Worm (Caenorhabditis elegans) whole organism, L4 larva: Measurements from ENCODE around the gene hpo-10.
A peak's percentile ranks its signal among the peaks of the same experiment; 100 is the strongest.

Source experiments
- F26F4.8 ChIP-seq: fragments of 200-800 bp; sonication (Bioruptor generic); conservative IDR thresholded peaks from 2 replicates; pipeline ENCODE4 v1.3.6; 2022; ENCODE audit warnings: missing genetic modification characterization, missing compliant biosample characterization
- T20F7.1 ChIP-seq: fragments of 200-800 bp; sonication (Bioruptor generic); optimal IDR thresholded peaks from 2 replicates; lab custom pipeline; 2018; ENCODE audit warnings: mild to moderate bottlenecking, missing genetic modification characterization, missing compliant biosample characterization
- Y48G9A.11 ChIP-seq: fragments of 200-800 bp; sonication (Bioruptor generic); IDR thresholded peaks from 2 replicates; pipeline ENCODE4 v1.3.6; 2022; ENCODE audit warnings: missing genetic modification reagents, missing genetic modification characterization, missing compliant biosample characterization
- Y75B8A.6 ChIP-seq: fragments of 200-800 bp; sonication (Bioruptor generic); IDR thresholded peaks from 2 replicates; pipeline ENCODE4 v1.3.6; 2022; ENCODE audit warnings: missing genetic modification reagents, missing genetic modification characterization, missing compliant biosample characterization
- aly-2 ChIP-seq: sonication (generic microtip); optimal IDR thresholded peaks from 2 replicates; lab custom pipeline; 2018; ENCODE audit warnings: missing biosample characterization, missing genetic modification characterization
- arid-1 ChIP-seq: fragments of 200-800 bp; sonication (Bioruptor generic); conservative IDR thresholded peaks from 2 replicates; pipeline ENCODE4 v1.3.6; 2022; ENCODE audit warnings: missing genetic modification reagents, missing genetic modification characterization, missing compliant biosample characterization
- ceh-20 ChIP-seq: fragments of 200-800 bp; sonication (Bioruptor generic); IDR thresholded peaks from 2 replicates; pipeline ENCODE4 v1.3.6; 2022; ENCODE audit warnings: missing genetic modification reagents, missing genetic modification characterization, missing compliant biosample characterization
- ceh-28 ChIP-seq: fragments of 150-350 bp; optimal IDR thresholded peaks from 2 replicates; lab custom pipeline; 2014; ENCODE audit warnings: missing biosample characterization, missing genetic modification reagents, missing genetic modification characterization
- ceh-82 ChIP-seq: sonication (generic microtip); optimal IDR thresholded peaks from 2 replicates; lab custom pipeline; 2017; ENCODE audit warnings: missing biosample characterization, missing genetic modification characterization
- ctbp-1 ChIP-seq: fragments of 200-800 bp; sonication (Bioruptor generic); IDR thresholded peaks from 2 replicates; pipeline ENCODE4 v1.3.6; 2022; ENCODE audit warnings: missing genetic modification reagents, missing genetic modification characterization, missing compliant biosample characterization
- daf-16 ChIP-seq, 3 experiments: sonication (generic microtip); optimal IDR thresholded peaks; 2 replicates each; lab custom pipeline; 2016 to 2017; ENCODE audit warnings: missing genetic modification characterization in 3 of 3, missing genetic modification reagents in 3 of 3, mild to moderate bottlenecking in 2 of 3, missing compliant biosample characterization in 2 of 3, missing biosample characterization in 1 of 3, moderate library complexity in 1 of 3
- daf-19 ChIP-seq: fragments of 200-800 bp; sonication (Bioruptor generic); conservative IDR thresholded peaks from 2 replicates; pipeline ENCODE4 v1.3.6; 2022; ENCODE audit warnings: missing genetic modification characterization, missing compliant biosample characterization
- daf-8 ChIP-seq: fragments of 200-800 bp; sonication (Bioruptor generic); IDR thresholded peaks from 2 replicates; pipeline ENCODE4 v1.3.6; 2022; ENCODE audit warnings: missing genetic modification characterization, missing compliant biosample characterization
- dmd-6 ChIP-seq: fragments of 200-800 bp; sonication (Bioruptor generic); IDR thresholded peaks from 2 replicates; pipeline ENCODE4 v1.3.6; 2022; ENCODE audit warnings: missing genetic modification reagents, missing genetic modification characterization, missing compliant biosample characterization
- dmd-9 ChIP-seq: fragments of 200-800 bp; sonication (Bioruptor generic); IDR thresholded peaks from 2 replicates; pipeline ENCODE4 v1.3.6; 2022; ENCODE audit warnings: missing genetic modification reagents, missing genetic modification characterization, missing compliant biosample characterization
- dpl-1 ChIP-seq: fragments of 150-350 bp; optimal IDR thresholded peaks from 2 replicates; lab custom pipeline; 2014; ENCODE audit warnings: missing biosample characterization, missing genetic modification reagents, missing genetic modification characterization
- duxl-1 ChIP-seq: sonication (generic microtip); optimal IDR thresholded peaks from 2 replicates; lab custom pipeline; 2016; ENCODE audit warnings: mild to moderate bottlenecking, missing genetic modification characterization, moderate library complexity, missing compliant biosample characterization; ENCODE audit not compliant: poor library complexity
- dve-1 ChIP-seq: sonication (generic microtip); optimal IDR thresholded peaks from 2 replicates; lab custom pipeline; 2017; ENCODE audit warnings: antibody characterized with exemption, mild to moderate bottlenecking, missing genetic modification characterization, missing compliant biosample characterization; ENCODE audit not compliant: insufficient read depth
- fos-1 ChIP-seq: fragments of 150-350 bp; optimal IDR thresholded peaks from 2 replicates; lab custom pipeline; 2014; ENCODE audit warnings: missing biosample characterization, missing genetic modification characterization
- hlh-11 ChIP-seq: fragments of 200-800 bp; sonication (Bioruptor generic); optimal IDR thresholded peaks from 2 replicates; lab custom pipeline; 2018; ENCODE audit warnings: mild to moderate bottlenecking, missing genetic modification characterization, missing compliant biosample characterization
- lin-1 ChIP-seq: fragments of 200-800 bp; sonication (Bioruptor generic); IDR thresholded peaks from 2 replicates; pipeline ENCODE4 v1.3.6; 2022; ENCODE audit warnings: missing genetic modification reagents, missing genetic modification characterization, missing compliant biosample characterization
- lin-13 ChIP-seq: fragments of 150-350 bp; optimal IDR thresholded peaks from 2 replicates; lab custom pipeline; 2014; ENCODE audit warnings: missing biosample characterization, missing genetic modification reagents, missing genetic modification characterization
- lin-15B ChIP-seq: fragments of 150-350 bp; sonication (generic microtip); optimal IDR thresholded peaks from 3 replicates; lab custom pipeline; 2014; ENCODE audit warnings: missing biosample characterization, missing genetic modification characterization
- lir-3 ChIP-seq: sonication (generic microtip); optimal IDR thresholded peaks from 2 replicates; lab custom pipeline; 2016; ENCODE audit warnings: mild to moderate bottlenecking, missing genetic modification characterization, missing compliant biosample characterization
- lsy-2 ChIP-seq, 2 experiments: fragments of 150-350 bp in 1 of 2; sonication (generic microtip) in 1 of 2; optimal IDR thresholded peaks; 2 replicates each; lab custom pipeline; 2014 to 2017; ENCODE audit warnings: missing biosample characterization in 2 of 2, missing genetic modification characterization in 2 of 2
- mdt-29 ChIP-seq: fragments of 200-800 bp; sonication (Bioruptor generic); IDR thresholded peaks from 2 replicates; pipeline ENCODE4 v1.3.6; 2022; ENCODE audit warnings: missing genetic modification reagents, missing genetic modification characterization, missing compliant biosample characterization
- mep-1 ChIP-seq: fragments of 150-350 bp; sonication (generic microtip); optimal IDR thresholded peaks from 3 replicates; lab custom pipeline; 2014; ENCODE audit warnings: missing biosample characterization, missing genetic modification characterization
- mes-2 ChIP-seq: sonication (generic microtip); optimal IDR thresholded peaks from 2 replicates; lab custom pipeline; 2016; ENCODE audit warnings: missing genotype, mild to moderate bottlenecking, missing genetic modification characterization, missing compliant biosample characterization; ENCODE audit not compliant: poor library complexity, severe bottlenecking
- nhr-11 ChIP-seq: fragments of 150-350 bp; optimal IDR thresholded peaks from 2 replicates; lab custom pipeline; 2014; ENCODE audit warnings: missing biosample characterization, missing genetic modification characterization
- nhr-237 ChIP-seq: sonication (generic microtip); optimal IDR thresholded peaks from 2 replicates; lab custom pipeline; 2017; ENCODE audit warnings: missing biosample characterization, missing genetic modification characterization
- nhr-28 ChIP-seq: fragments of 150-350 bp; optimal IDR thresholded peaks from 2 replicates; lab custom pipeline; 2014; ENCODE audit warnings: missing biosample characterization, missing genetic modification characterization
- nhr-41 ChIP-seq: fragments of 200-800 bp; sonication (Bioruptor generic); IDR thresholded peaks from 2 replicates; pipeline ENCODE4 v1.3.6; 2022; ENCODE audit warnings: missing genetic modification reagents, missing genetic modification characterization, missing compliant biosample characterization
- nhr-42 ChIP-seq: fragments of 200-800 bp; sonication (Bioruptor generic); IDR thresholded peaks from 2 replicates; pipeline ENCODE4 v1.3.6; 2022; ENCODE audit warnings: missing genetic modification characterization, missing compliant biosample characterization
- nhr-6 ChIP-seq: fragments of 150-350 bp; optimal IDR thresholded peaks from 2 replicates; lab custom pipeline; 2014; ENCODE audit warnings: missing biosample characterization, missing genetic modification characterization
- nhr-76 ChIP-seq: fragments of 150-350 bp; optimal IDR thresholded peaks from 2 replicates; lab custom pipeline; 2014; ENCODE audit warnings: missing biosample characterization, missing genetic modification characterization
- nhr-77 ChIP-seq: fragments of 150-350 bp; optimal IDR thresholded peaks from 2 replicates; lab custom pipeline; 2014; ENCODE audit warnings: missing biosample characterization, missing genetic modification characterization
- php-3 ChIP-seq: fragments of 200-800 bp; sonication (Bioruptor generic); IDR thresholded peaks from 2 replicates; pipeline ENCODE4 v1.3.6; 2022; ENCODE audit warnings: missing genetic modification reagents, missing genetic modification characterization, missing compliant biosample characterization
- pqm-1 ChIP-seq: sonication (generic microtip); optimal IDR thresholded peaks from 2 replicates; lab custom pipeline; 2017; ENCODE audit warnings: missing biosample characterization, missing genetic modification characterization
- set-16 ChIP-seq: fragments of 200-800 bp; sonication (Bioruptor generic); IDR thresholded peaks from 2 replicates; pipeline ENCODE4 v1.3.6; 2022; ENCODE audit warnings: missing genetic modification reagents, missing genetic modification characterization, missing compliant biosample characterization
- tra-1 ChIP-seq: fragments of 200-800 bp; sonication (Bioruptor generic); IDR thresholded peaks from 2 replicates; pipeline ENCODE4 v1.3.6; 2022; ENCODE audit warnings: missing genetic modification reagents, missing genetic modification characterization, missing compliant biosample characterization
- unc-130 ChIP-seq: sonication (generic microtip); optimal IDR thresholded peaks from 2 replicates; lab custom pipeline; 2016; ENCODE audit warnings: missing genetic modification reagents, missing genetic modification characterization, missing compliant biosample characterization
- unc-39 ChIP-seq: sonication (generic microtip); optimal IDR thresholded peaks from 2 replicates; lab custom pipeline; 2017; ENCODE audit warnings: missing biosample characterization, missing genetic modification characterization
- vab-7 ChIP-seq: fragments of 200-800 bp; sonication (Bioruptor generic); IDR thresholded peaks from 2 replicates; pipeline ENCODE4 v1.3.6; 2022; ENCODE audit warnings: missing genetic modification reagents, missing genetic modification characterization, missing compliant biosample characterization
- zag-1 ChIP-seq: fragments of 150-350 bp; optimal IDR thresholded peaks from 2 replicates; lab custom pipeline; 2014; ENCODE audit warnings: missing biosample characterization, missing genetic modification characterization
- ztf-7 ChIP-seq: fragments of 150-350 bp; optimal IDR thresholded peaks from 2 replicates; lab custom pipeline; 2014; ENCODE audit warnings: missing biosample characterization, missing genetic modification characterization

Gene hpo-10

ce11 chrIII:5914717-5915116 is 35.4 kb downstream of the hpo-10 start (continued):
- TF ChIP-seq dpl-1 (no peak), ceh-20 (GFP tag; lab: Robert Waterston, UW) (no peak), lir-3 (tag; lab: Kevin White, UChicago) (no peak), nhr-28 (peak; percentile 42), hlh-11 (tag; lab: Kevin White, UChicago) (peak; percentile 79), arid-1 (GFP tag; lab: Robert Waterston, UW) (0 out of 2 replicates have a peak, but pooled peaks have one; percentile 15), lin-13 (GFP tag; lab: Kevin White, UChicago) (no peak), ceh-82 (tag; lab: Kevin White, UChicago) (no peak), nhr-41 (GFP tag; lab: Robert Waterston, UW) (no peak)

- no peak for TF ChIP-seq ceh-20 (GFP tag; lab: Robert Waterston, UW)
- TF ChIP-seq mes-2 (tag; lab: Kevin White, UChicago), result peak; percentile 40
- TF ChIP-seq daf-16 (GFP tag; optimal IDR thresholded peaks at IDR 0.05; lab: Kevin White, UChicago), result no peak
- peak; percentile 57 for TF ChIP-seq daf-16 (tag; optimal IDR thresholded peaks at IDR 0.05; lab: Kevin White, UChicago)
- no peak for TF ChIP-seq set-16 (GFP tag; lab: Robert Waterston, UW)
- TF ChIP-seq ctbp-1, result no peak
- TF ChIP-seq nhr-77, result peak; percentile 44
- TF ChIP-seq vab-7 (GFP tag; lab: Robert Waterston, UW), result no peak
- TF ChIP-seq dve-1 (tag; lab: Kevin White, UChicago), result peak; percentile 67
- TF ChIP-seq lin-15B (tag; lab: Kevin White, UChicago), result no peak
- no peak for TF ChIP-seq Y75B8A.6 (GFP tag; lab: Robert Waterston, UW)
- TF ChIP-seq duxl-1 (tag; lab: Kevin White, UChicago), result no peak
- no peak for TF ChIP-seq unc-39 (tag; lab: Kevin White, UChicago)
- peak; percentile 64 for TF ChIP-seq dmd-6 (GFP tag; lab: Robert Waterston, UW)
- TF ChIP-seq lin-1 (GFP tag; lab: Robert Waterston, UW), result no peak
- TF ChIP-seq pqm-1 (tag; lab: Kevin White, UChicago), result peak; percentile 95
- peak; percentile 67 for TF ChIP-seq nhr-28
- TF ChIP-seq mep-1 (tag; lab: Kevin White, UChicago), result peak; percentile 18
- no peak for TF ChIP-seq zag-1 (tag; lab: Kevin White, UChicago)
- TF ChIP-seq ztf-7 (tag; lab: Kevin White, UChicago), result peak; percentile 33
- 0 out of 2 replicates have a peak, but pooled peaks have one; percentile 10 for TF ChIP-seq tra-1 (GFP tag; lab: Robert Waterston, UW)
- TF ChIP-seq ceh-28 (tag; lab: Kevin White, UChicago), result no peak
- no peak for TF ChIP-seq F26F4.8 (GFP tag; lab: Robert Waterston, UW)
- peak; percentile 59 for TF ChIP-seq hlh-11 (tag; lab: Kevin White, UChicago)
- peak; percentile 33 for TF ChIP-seq nhr-6
- TF ChIP-seq nhr-76 (tag; lab: Kevin White, UChicago), result no peak
- TF ChIP-seq, all 104 proteins: peak for 12
Observed at ce11 chrIII:5915926-5916325, 36.6 kb downstream of the hpo-10 start.

ce11 chrIII:5917365-5917958 is 38.2 kb downstream of the hpo-10 start:
- no peak for TF ChIP-seq Y48G9A.11 (GFP tag; lab: Robert Waterston, UW)
- peak in 1 of 2 experiments; percentile 35 for TF ChIP-seq lsy-2 (tag; optimal IDR thresholded peaks at IDR 0.05; lab: Kevin White, UChicago)
- no peak for TF ChIP-seq arid-1 (GFP tag; lab: Robert Waterston, UW)
- peak; percentile 38 for TF ChIP-seq T20F7.1 (GFP tag; lab: Kevin White, UChicago)
- no peak for TF ChIP-seq nhr-237 (tag; lab: Kevin White, UChicago)
- no peak for TF ChIP-seq ceh-28 (tag; lab: Kevin White, UChicago)
- no peak for TF ChIP-seq dmd-9 (GFP tag; lab: Robert Waterston, UW)
- TF ChIP-seq mes-2 (tag; lab: Kevin White, UChicago), result peak; percentile 22
- peak; percentile 78 for TF ChIP-seq php-3 (GFP tag; lab: Robert Waterston, UW)
- TF ChIP-seq nhr-42 (GFP tag; lab: Robert Waterston, UW), result 0 out of 2 replicates have a peak, but pooled peaks have one; percentile 39
- TF ChIP-seq daf-19, result no peak
- TF ChIP-seq mep-1 (tag; lab: Kevin White, UChicago), result peak; percentile 86
- TF ChIP-seq nhr-6, result no peak
- TF ChIP-seq fos-1 (tag; lab: Kevin White, UChicago), result no peak
- TF ChIP-seq mdt-29 (GFP tag; lab: Robert Waterston, UW), result no peak
- TF ChIP-seq dmd-6 (GFP tag; lab: Robert Waterston, UW), result peak; percentile 13; the same call in 1 of the 2 replicates
- peak; percentile 24 for TF ChIP-seq duxl-1 (tag; lab: Kevin White, UChicago)
- TF ChIP-seq nhr-11 (tag; lab: Kevin White, UChicago), result no peak
- no peak for TF ChIP-seq daf-16 (GFP tag; optimal IDR thresholded peaks at IDR 0.05; lab: Kevin White, UChicago)
- TF ChIP-seq daf-16 (tag; optimal IDR thresholded peaks at IDR 0.05; lab: Kevin White, UChicago), result peak; percentile 96
- TF ChIP-seq tra-1 (GFP tag; lab: Robert Waterston, UW), result no peak
- TF ChIP-seq unc-130 (GFP tag; lab: Kevin White, UChicago), result no peak
- no peak for TF ChIP-seq aly-2 (tag; lab: Kevin White, UChicago)
- no peak for TF ChIP-seq ctbp-1
- no peak for TF ChIP-seq daf-8
